Worm (Caenorhabditis elegans): Measurements from ENCODE around the gene comt-3.

DNA sequence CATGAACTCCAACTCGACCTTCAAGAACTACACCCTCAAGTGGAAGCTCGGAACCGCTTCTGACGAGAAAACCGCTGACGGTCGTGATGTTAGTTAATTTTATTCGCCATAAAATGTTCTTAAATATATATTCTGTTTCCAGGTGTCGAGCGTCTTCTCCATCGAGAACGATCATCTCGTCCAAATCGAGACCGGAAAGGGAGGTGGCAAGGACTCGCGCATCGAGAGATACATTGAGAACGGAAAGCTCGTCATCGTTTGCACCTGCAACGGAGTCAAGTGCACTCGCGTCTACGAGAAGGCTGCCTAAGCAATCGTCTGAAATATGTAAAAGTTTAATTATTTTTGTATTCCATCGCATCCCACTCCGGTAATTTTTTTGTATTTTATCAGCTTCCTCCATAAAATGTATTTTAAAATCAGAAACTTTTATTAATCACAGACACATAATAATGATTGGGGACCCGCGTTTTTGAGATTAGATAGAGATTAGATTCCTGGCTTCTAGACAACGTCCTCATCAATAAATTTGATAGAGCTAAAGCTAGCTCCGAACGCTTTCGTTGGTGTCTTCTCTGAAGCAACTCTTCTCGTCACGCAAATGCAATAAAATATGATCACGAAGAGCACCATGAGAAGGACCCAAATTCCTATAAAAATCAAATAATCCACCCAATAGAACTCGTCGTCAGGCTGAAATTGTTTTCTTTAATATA, 11.5 kb downstream of the comt-3 start:
- TF ChIP-seq ama-1 (optimal IDR thresholded peaks at IDR 0.05): no peak
- no peak for TF ChIP-seq K09A11.1 (tag; optimal IDR thresholded peaks at IDR 0.05; ENCODE audit: insufficient read depth)
- TF ChIP-seq tbx-2 (tag; optimal IDR thresholded peaks at IDR 0.05): no peak
- TF ChIP-seq ceh-30 (tag; optimal IDR thresholded peaks at IDR 0.05): no peak
- TF ChIP-seq hlh-30 (tag; optimal IDR thresholded peaks at IDR 0.05; ENCODE audit: insufficient read depth): no peak

Measured in whole organism, late embryonic.